Worm (Caenorhabditis elegans) whole organism, early embryonic: ENCODE data around the gene K08B12.1.

Experiments
- aly-1 ChIP-seq: sonication (generic microtip); optimal IDR thresholded peaks from 2 replicates; lab custom pipeline; 2016; ENCODE audit warnings: missing genetic modification characterization, missing compliant biosample characterization
- ama-1 ChIP-seq: fragments of 150-350 bp; optimal IDR thresholded peaks from 2 replicates; lab custom pipeline; 2014
- ceh-36 ChIP-seq: sonication (generic microtip); optimal IDR thresholded peaks from 2 replicates; lab custom pipeline; 2016; ENCODE audit warnings: missing genetic modification characterization, inconsistent platforms, missing compliant biosample characterization
- ets-7 ChIP-seq: sonication (generic microtip); optimal IDR thresholded peaks from 2 replicates; lab custom pipeline; 2016; ENCODE audit warnings: missing genotype, missing genetic modification characterization, missing compliant biosample characterization
- flt-1 ChIP-seq: fragments of 200-800 bp; sonication (Bioruptor generic); IDR thresholded peaks from 2 replicates; pipeline ENCODE4 v1.3.6; 2022; ENCODE audit warnings: missing genetic modification characterization, missing compliant biosample characterization
- tbx-11 ChIP-seq: fragments of 200-800 bp; sonication (Bioruptor generic); IDR thresholded peaks from 2 replicates; pipeline ENCODE4 v1.3.6; 2022; ENCODE audit warnings: missing genetic modification characterization, missing compliant biosample characterization

ce11 chrV:6250959-6251598 is 8.1 kb upstream of the K08B12.1 start:
- TF ChIP-seq ceh-36 (no peak), tbx-11 (no peak), aly-1 (no peak), ama-1 (lab: Kevin White, UChicago) (no peak), ets-7 (no peak), flt-1 (GFP tag; lab: Robert Waterston, UW) (no peak)
